Worm (Caenorhabditis elegans) whole organism, late embryonic: ENCODE data around the gene wdr-31.

Experiments used
- ama-1 ChIP-seq: fragments of 150-350 bp; optimal IDR thresholded peaks from 2 replicates; lab custom pipeline; 2014
- ceh-6 ChIP-seq: fragments of 200-800 bp; sonication (Bioruptor generic); optimal IDR thresholded peaks from 2 replicates; lab custom pipeline; 2018; ENCODE audit warnings: mild to moderate bottlenecking, missing genetic modification characterization, missing compliant biosample characterization
- elt-2 ChIP-seq: sonication (generic microtip); optimal IDR thresholded peaks from 2 replicates; lab custom pipeline; 2016; ENCODE audit warnings: missing genetic modification reagents, missing genetic modification characterization, missing compliant biosample characterization
- fax-1 ChIP-seq: sonication (generic microtip); optimal IDR thresholded peaks from 2 replicates; lab custom pipeline; 2016; ENCODE audit warnings: missing genotype, missing genetic modification characterization, missing compliant biosample characterization
- fkh-10 ChIP-seq: fragments of 150-350 bp; optimal IDR thresholded peaks from 2 replicates; lab custom pipeline; 2014; ENCODE audit warnings: missing biosample characterization, missing genetic modification reagents, missing genetic modification characterization
- nfya-1 ChIP-seq: sonication (generic microtip); optimal IDR thresholded peaks from 2 replicates; lab custom pipeline; 2017; ENCODE audit warnings: missing genetic modification characterization, mild to moderate bottlenecking, missing compliant biosample characterization, antibody characterized with exemption, moderate library complexity
- pha-4 ChIP-seq: fragments of 150-350 bp; optimal IDR thresholded peaks from 2 replicates; lab custom pipeline; 2018; ENCODE audit warnings: missing biosample characterization, missing genetic modification reagents, missing genetic modification characterization
- rnt-1 ChIP-seq: sonication (generic microtip); optimal IDR thresholded peaks from 2 replicates; lab custom pipeline; 2016; ENCODE audit warnings: missing genetic modification characterization, missing compliant biosample characterization
- sox-4 ChIP-seq: sonication (generic microtip); optimal IDR thresholded peaks from 2 replicates; lab custom pipeline; 2017; ENCODE audit warnings: mild to moderate bottlenecking, missing genetic modification characterization, inconsistent platforms, missing compliant biosample characterization
- unc-86 ChIP-seq: sonication (generic microtip); optimal IDR thresholded peaks from 2 replicates; lab custom pipeline; 2016; ENCODE audit warnings: missing genetic modification characterization, missing compliant biosample characterization

- TF ChIP-seq ceh-6 (GFP tag; lab: Kevin White, UChicago) (no peak), ama-1 (lab: Kevin White, UChicago) (no peak), nfya-1 (tag; lab: Kevin White, UChicago) (no peak), pha-4 (no peak), elt-2 (no peak), unc-86 (tag; lab: Kevin White, UChicago) (no peak), rnt-1 (tag; lab: Kevin White, UChicago) (no peak), sox-4 (no peak), fkh-10 (GFP tag; lab: Kevin White, UChicago) (no peak), fax-1 (tag; lab: Kevin White, UChicago) (no peak)
Observed at ce11 chrII:2735192-2735591, at the start of gene wdr-31.
